Worm (Caenorhabditis elegans): ENCODE results near the gene ZK84.5.
"Not testable (repeated sequence)": the region's sequence is repeated elsewhere in the genome, so short reads cannot be mapped to it uniquely, and the experiment has no call there.

ZK84.5 gene

ce11 chrII:6014057-6014456 lies 2.3 kb downstream of the ZK84.5 start, which contains the start of gene ZK84.2:
Gene ZK84.2, plus strand, starts transcription at chrII:6014357.
- TF ChIP-seq lir-3 (tag; optimal IDR thresholded peaks at IDR 0.05); daf-19 (GFP tag; conservative IDR thresholded peaks at IDR 0.05); ceh-62 (tag; optimal IDR thresholded peaks at IDR 0.05): not testable (repeated sequence)

ce11 chrII:6010544-6010943 lies 5.8 kb downstream of the ZK84.5 start, which contains the start of gene ins-20:
Gene ins-20, plus strand, starts transcription at chrII:6010844.
- TF ChIP-seq F37D6.2 (tag; optimal IDR thresholded peaks at IDR 0.05) (no peak), ces-1 (GFP tag; optimal IDR thresholded peaks at IDR 0.05) (no peak), zag-1 (tag; optimal IDR thresholded peaks at IDR 0.05) (no peak), arid-1 (GFP tag; conservative IDR thresholded peaks at IDR 0.05) (no peak), jun-1 (tag; optimal IDR thresholded peaks at IDR 0.05) (no peak), nhr-6 (tag; optimal IDR thresholded peaks at IDR 0.05) (no peak), ceh-28 (tag; optimal IDR thresholded peaks at IDR 0.05) (no peak), egl-27 (tag; optimal IDR thresholded peaks at IDR 0.05) (no peak), ztf-7 (tag; optimal IDR thresholded peaks at IDR 0.05) (no peak), T20F7.1 (GFP tag; optimal IDR thresholded peaks at IDR 0.05) (no peak), hif-1 (tag; optimal IDR thresholded peaks at IDR 0.05) (no peak), spr-1 (tag; optimal IDR thresholded peaks at IDR 0.05) (no peak), nhr-237 (tag; optimal IDR thresholded peaks at IDR 0.05) (no peak), hlh-30 (tag; optimal IDR thresholded peaks at IDR 0.05; ENCODE audit: insufficient read depth) (no peak), nhr-11 (tag; optimal IDR thresholded peaks at IDR 0.05) (no peak), lir-3 (tag; optimal IDR thresholded peaks at IDR 0.05) (no peak), madf-9 (GFP tag; conservative IDR thresholded peaks at IDR 0.05) (no peak), pha-4 (GFP tag; IDR thresholded peaks at IDR 0.05) (no peak), pha-4 (tag; optimal IDR thresholded peaks at IDR 0.05) (no peak), set-16 (GFP tag; IDR thresholded peaks at IDR 0.05) (no peak), nhr-10 (tag; optimal IDR thresholded peaks at IDR 0.05) (no peak)

ce11 chrII:6008887-6009286 lies 7.4 kb downstream of the ZK84.5 start, which contains the start of gene ZK84.4:
Gene ZK84.4, minus strand, starts transcription at chrII:6008987.
- peak; percentile 47; the same call in 1 of the 2 replicates for TF ChIP-seq set-16 (GFP tag; IDR thresholded peaks at IDR 0.05)

- peak in 1 of 2 experiments; percentile 93 for TF ChIP-seq unc-62 (GFP tag; optimal IDR thresholded peaks at IDR 0.05 in 1 of 2)
- TF ChIP-seq unc-62 (tag; optimal IDR thresholded peaks at IDR 0.05): no peak
- no peak for TF ChIP-seq hmg-1.1 (GFP tag; IDR thresholded peaks at IDR 0.05)
These were observed 15.3 kb downstream of the ZK84.5 start for ce11 chrII:6001004-6001403.

DNA sequence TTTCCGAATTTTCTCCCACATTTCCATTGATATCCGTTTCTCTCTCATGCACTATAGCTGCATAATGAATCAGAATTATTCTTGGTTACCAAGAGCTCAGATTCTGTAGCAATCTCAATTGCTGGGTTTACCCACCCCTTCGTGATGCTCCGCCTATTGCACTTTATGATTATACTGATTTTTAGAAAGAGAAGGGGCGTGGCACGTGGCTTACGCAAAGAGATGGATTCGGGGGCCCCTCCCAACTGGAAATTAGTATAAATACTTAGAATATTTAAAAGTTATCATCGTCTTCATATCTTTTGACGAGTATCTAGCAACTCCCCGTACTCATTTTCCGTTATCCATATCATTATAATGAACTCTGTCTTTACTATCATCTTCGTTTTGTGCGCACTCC lies 16.2 kb downstream of the ZK84.5 start, which contains the start of gene ins-6:
TSS of gene ins-6 (plus strand) at position 301 of the 400 bp plus-strand sequence.
- TF ChIP-seq ceh-44 (GFP tag; IDR thresholded peaks at IDR 0.05) (no peak), zip-2 (tag; optimal IDR thresholded peaks at IDR 0.05) (no peak), dpl-1 (GFP tag; optimal IDR thresholded peaks at IDR 0.05) (no peak), mxl-2 (GFP tag; conservative IDR thresholded peaks at IDR 0.05) (no peak), mxl-3 (GFP tag; optimal IDR thresholded peaks at IDR 0.05) (no peak), F44E2.7 (GFP tag; IDR thresholded peaks at IDR 0.05) (no peak), Y5F2A.4 (GFP tag; optimal IDR thresholded peaks at IDR 0.05) (no peak), lin-29 (GFP tag; IDR thresholded peaks at IDR 0.05) (no peak), aha-1 (tag) (no peak)

Measured in whole organism, L4 larva.